Comparison of ENCODE assay signal across 2 fruit fly cellular contexts in genomic region chr3L:13876967-13877366, dm6.
TF ChIP-seq lines count a peak whose summit lies in the region.

No protein-coding gene starts in this region.

- TF ChIP-seq CTCF in whole organism, embryonic (GFP tag; optimal IDR thresholded peaks at IDR 0.05; lab: Kevin White, UChicago): peak; percentile 7

TF ChIP-seq in whole organism, embryonic, 481 proteins besides CTCF, POLR2A, EP300 and RAD21:
- TF ChIP-seq CG16813 (GFP tag; IDR thresholded peaks at IDR 0.05; lab: Robert Waterston, UW; ENCODE audit: partially characterized antibody): no peak
- TF ChIP-seq Dll (GFP tag; IDR thresholded peaks at IDR 0.05; lab: Robert Waterston, UW; ENCODE audit: partially characterized antibody): no peak
- TF ChIP-seq CG2199 (GFP tag; IDR thresholded peaks at IDR 0.05; lab: Robert Waterston, UW): 0 out of 3 replicates have a peak, but pooled peaks have one; percentile 72
- no peak for TF ChIP-seq Tbp (GFP tag; optimal IDR thresholded peaks at IDR 0.05; lab: Kevin White, UChicago)
- peak; percentile 19 for TF ChIP-seq stwl (tag; optimal IDR thresholded peaks at IDR 0.05; lab: Kevin White, UChicago)
- peak; percentile 100 for TF ChIP-seq CG11504 (tag; optimal IDR thresholded peaks at IDR 0.05; lab: Kevin White, UChicago)
- TF ChIP-seq Vsx1 (GFP tag; optimal IDR thresholded peaks at IDR 0.05; lab: Kevin White, UChicago): peak; percentile 71
- TF ChIP-seq gro (GFP tag; optimal IDR thresholded peaks at IDR 0.05; lab: Kevin White, UChicago): no peak

TF ChIP-seq in whole organism, wandering third instar larva, 38 proteins besides CTCF, POLR2A, EP300 and RAD21:
- TF ChIP-seq dl (GFP tag; optimal IDR thresholded peaks at IDR 0.05; lab: Kevin White, UChicago; ENCODE audit: insufficient read depth in 1 of 2, partially characterized antibody in 2 of 2) (no peak), Myc (optimal IDR thresholded peaks at IDR 0.05; lab: Kevin White, UChicago) (peak; percentile 7)
